Worm (Caenorhabditis elegans) whole organism, L1 larva: ENCODE data around the gene C11G6.2.
A peak's percentile ranks its signal among the peaks of the same experiment; 100 is the strongest.

Source experiments
- F16B12.6 ChIP-seq: fragments of 150-350 bp; optimal IDR thresholded peaks from 2 replicates; lab custom pipeline; 2014; ENCODE audit warnings: missing biosample characterization, missing genetic modification characterization
- ama-1 ChIP-seq: fragments of 150-350 bp; optimal IDR thresholded peaks from 2 replicates; lab custom pipeline; 2014
- blmp-1 ChIP-seq: fragments of 150-350 bp; optimal IDR thresholded peaks from 2 replicates; lab custom pipeline; 2014; ENCODE audit warnings: missing biosample characterization, missing genetic modification characterization
- ceh-63 ChIP-seq: fragments of 200-800 bp; sonication (Bioruptor generic); optimal IDR thresholded peaks from 2 replicates; lab custom pipeline; 2018; ENCODE audit warnings: mild to moderate bottlenecking, missing genetic modification characterization, missing compliant biosample characterization
- ceh-8 ChIP-seq: fragments of 200-800 bp; sonication (Bioruptor generic); optimal IDR thresholded peaks from 2 replicates; lab custom pipeline; 2018; ENCODE audit warnings: mild to moderate bottlenecking, missing genetic modification characterization, moderate library complexity, missing compliant biosample characterization
- ceh-82 ChIP-seq, 3 experiments: fragments of 150-350 bp in 1 of 3; sonication (generic microtip) in 2 of 3; optimal IDR thresholded peaks; 2 replicates each; lab custom pipeline; 2014 to 2017; ENCODE audit warnings: missing biosample characterization in 3 of 3, missing genetic modification characterization in 3 of 3
- ceh-88 ChIP-seq: fragments of 200-800 bp; sonication (Bioruptor generic); IDR thresholded peaks from 2 replicates; pipeline ENCODE4 v1.3.6; 2022; ENCODE audit warnings: missing genetic modification characterization, missing compliant biosample characterization
- ceh-90 ChIP-seq: sonication (generic microtip); optimal IDR thresholded peaks from 2 replicates; lab custom pipeline; 2016; ENCODE audit warnings: missing genetic modification characterization, missing compliant biosample characterization
- efl-1 ChIP-seq, 4 experiments: fragments of 150-350 bp; optimal IDR thresholded peaks in 3 of 4; peaks in 1 of 4; 1 replicate in 1 of 4; 2 replicates in 3 of 4; lab custom pipeline; 2014; ENCODE audit warnings: missing biosample characterization in 2 of 4, missing genetic modification characterization in 2 of 4, missing genetic modification reagents in 2 of 4
- efl-3 ChIP-seq: fragments of 200-800 bp; sonication (Bioruptor generic); optimal IDR thresholded peaks from 2 replicates; lab custom pipeline; 2018; ENCODE audit warnings: mild to moderate bottlenecking, missing genetic modification characterization, missing compliant biosample characterization
- elt-2 ChIP-seq: sonication (generic microtip); optimal IDR thresholded peaks from 2 replicates; lab custom pipeline; 2016; ENCODE audit warnings: missing genetic modification characterization, mild to moderate bottlenecking, inconsistent platforms, missing compliant biosample characterization, missing genetic modification reagents
- fkh-10 ChIP-seq: sonication (generic microtip); optimal IDR thresholded peaks from 2 replicates; lab custom pipeline; 2017; ENCODE audit warnings: missing biosample characterization, missing genetic modification reagents, missing genetic modification characterization
- fkh-8 ChIP-seq: sonication (generic microtip); optimal IDR thresholded peaks from 2 replicates; lab custom pipeline; 2016; ENCODE audit warnings: mild to moderate bottlenecking, missing genetic modification characterization, missing compliant biosample characterization
- grh-1 ChIP-seq: fragments of 200-800 bp; sonication (Bioruptor generic); IDR thresholded peaks from 2 replicates; pipeline ENCODE4 v1.3.6; 2022; ENCODE audit warnings: missing genetic modification reagents, missing genetic modification characterization, missing compliant biosample characterization
- hlh-4 ChIP-seq: sonication (generic microtip); optimal IDR thresholded peaks from 2 replicates; lab custom pipeline; 2016; ENCODE audit warnings: mild to moderate bottlenecking, missing genetic modification characterization, missing compliant biosample characterization
- isw-1 ChIP-seq: fragments of 200-800 bp; sonication (Bioruptor generic); IDR thresholded peaks from 2 replicates; pipeline ENCODE4 v1.3.6; 2022; ENCODE audit warnings: missing genetic modification characterization, missing compliant biosample characterization
- lin-14 ChIP-seq: fragments of 200-800 bp; sonication (Bioruptor generic); optimal IDR thresholded peaks from 2 replicates; lab custom pipeline; 2018; ENCODE audit warnings: mild to moderate bottlenecking, missing genetic modification characterization, moderate library complexity, missing compliant biosample characterization
- lin-15B ChIP-seq: fragments of 150-350 bp; sonication (generic microtip); optimal IDR thresholded peaks from 3 replicates; lab custom pipeline; 2014; ENCODE audit warnings: missing biosample characterization, missing genetic modification characterization
- lin-35 ChIP-seq, 2 experiments: fragments of 150-350 bp; optimal IDR thresholded peaks; 2 replicates each; lab custom pipeline; 2014; ENCODE audit warnings: missing biosample characterization in 2 of 2, missing genetic modification characterization in 2 of 2, missing genetic modification reagents in 2 of 2
- lir-3 ChIP-seq: sonication (generic microtip); optimal IDR thresholded peaks from 2 replicates; lab custom pipeline; 2016; ENCODE audit warnings: mild to moderate bottlenecking, missing genetic modification characterization, moderate library complexity, missing compliant biosample characterization; ENCODE audit not compliant: poor library complexity
- lsy-2 ChIP-seq, 2 experiments: fragments of 150-350 bp; optimal IDR thresholded peaks; 2 replicates each; lab custom pipeline; 2014; ENCODE audit warnings: missing biosample characterization in 2 of 2, missing genetic modification characterization in 2 of 2
- mab-9 ChIP-seq: fragments of 200-800 bp; sonication (Bioruptor generic); IDR thresholded peaks from 2 replicates; pipeline ENCODE4 v1.3.6; 2022; ENCODE audit warnings: missing genetic modification reagents, missing genetic modification characterization, missing compliant biosample characterization
- mdl-1 ChIP-seq, 2 experiments: fragments of 150-350 bp; optimal IDR thresholded peaks; 2 replicates each; lab custom pipeline; 2014 to 2017; ENCODE audit warnings: missing biosample characterization in 2 of 2, missing genetic modification characterization in 2 of 2, inconsistent platforms in 1 of 2
- mef-2 ChIP-seq: fragments of 150-350 bp; optimal IDR thresholded peaks from 2 replicates; lab custom pipeline; 2014; ENCODE audit warnings: missing biosample characterization, missing genetic modification characterization
- nhr-11 ChIP-seq: fragments of 150-350 bp; optimal IDR thresholded peaks from 2 replicates; lab custom pipeline; 2014; ENCODE audit warnings: missing biosample characterization, missing genetic modification characterization
- nhr-12 ChIP-seq: sonication (generic microtip); optimal IDR thresholded peaks from 2 replicates; lab custom pipeline; 2017; ENCODE audit warnings: missing biosample characterization, missing genetic modification characterization
- nhr-19 ChIP-seq: fragments of 200-800 bp; sonication (Bioruptor generic); conservative IDR thresholded peaks from 2 replicates; pipeline ENCODE4 v1.3.6; 2022; ENCODE audit warnings: missing genetic modification characterization, missing compliant biosample characterization
- nhr-20 ChIP-seq: sonication (generic microtip); optimal IDR thresholded peaks from 2 replicates; lab custom pipeline; 2016; ENCODE audit warnings: mild to moderate bottlenecking, missing genetic modification characterization, missing compliant biosample characterization
- nhr-28 ChIP-seq: fragments of 150-350 bp; optimal IDR thresholded peaks from 2 replicates; lab custom pipeline; 2014; ENCODE audit warnings: missing biosample characterization, missing genetic modification characterization
- nhr-47 ChIP-seq: sonication (generic microtip); optimal IDR thresholded peaks from 2 replicates; lab custom pipeline; 2016; ENCODE audit warnings: mild to moderate bottlenecking, missing genetic modification characterization, moderate library complexity, missing compliant biosample characterization
- nhr-71 ChIP-seq: sonication (generic microtip); optimal IDR thresholded peaks from 2 replicates; lab custom pipeline; 2016; ENCODE audit warnings: mild to moderate bottlenecking, missing genetic modification characterization, moderate library complexity, missing compliant biosample characterization
- nhr-85 ChIP-seq: sonication (generic microtip); peaks from one replicate; lab custom pipeline; 2016; ENCODE audit warnings: missing genetic modification characterization, inconsistent platforms, missing compliant biosample characterization
- nhr-90 ChIP-seq: sonication (generic microtip); optimal IDR thresholded peaks from 2 replicates; lab custom pipeline; 2016; ENCODE audit warnings: mild to moderate bottlenecking, missing genetic modification characterization, missing compliant biosample characterization; ENCODE audit not compliant: poor library complexity
- skn-1 ChIP-seq: fragments of 150-350 bp; optimal IDR thresholded peaks from 2 replicates; lab custom pipeline; 2014; ENCODE audit warnings: missing biosample characterization, missing genetic modification characterization
- snu-23 ChIP-seq: sonication (generic microtip); optimal IDR thresholded peaks from 2 replicates; lab custom pipeline; 2016; ENCODE audit warnings: missing genetic modification characterization, missing compliant biosample characterization
- tbx-2 ChIP-seq: sonication (generic microtip); optimal IDR thresholded peaks from 2 replicates; lab custom pipeline; 2016; ENCODE audit warnings: missing genetic modification characterization, missing compliant biosample characterization
- unc-30 ChIP-seq: sonication (generic microtip); optimal IDR thresholded peaks from 2 replicates; lab custom pipeline; 2017; ENCODE audit warnings: missing biosample characterization, missing genetic modification characterization
- unc-98 ChIP-seq: fragments of 200-800 bp; sonication (Bioruptor generic); IDR thresholded peaks from 2 replicates; pipeline ENCODE4 v1.3.6; 2022; ENCODE audit warnings: missing genetic modification characterization, missing compliant biosample characterization
- xbp-1 ChIP-seq: sonication (generic microtip); optimal IDR thresholded peaks from 2 replicates; lab custom pipeline; 2016; ENCODE audit warnings: missing genetic modification characterization, missing compliant biosample characterization
- zip-4 ChIP-seq: fragments of 200-800 bp; sonication (Bioruptor generic); optimal IDR thresholded peaks from 2 replicates; lab custom pipeline; 2018; ENCODE audit warnings: mild to moderate bottlenecking, missing genetic modification characterization, moderate library complexity, missing compliant biosample characterization

C11G6.2 gene

ce11 chrX:16342256-16342655 is 13.8 kb downstream of the C11G6.2 start (continued):
- TF ChIP-seq isw-1, result no peak
- TF ChIP-seq unc-30 (tag; lab: Kevin White, UChicago), result no peak
- no peak for TF ChIP-seq ceh-8 (GFP tag; lab: Kevin White, UChicago)
- no peak for TF ChIP-seq mef-2 (tag; lab: Kevin White, UChicago)
- no peak for TF ChIP-seq ceh-88 (GFP tag; lab: Robert Waterston, UW)
- no peak for TF ChIP-seq nhr-85 (tag; lab: Kevin White, UChicago)
- TF ChIP-seq nhr-19, result no peak
- peak; percentile 15 for TF ChIP-seq snu-23 (GFP tag; lab: Kevin White, UChicago)
- no peak for TF ChIP-seq zip-4 (GFP tag; lab: Kevin White, UChicago)
- peak in 1 of 3 experiments; percentile 13 for TF ChIP-seq ceh-82 (tag; optimal IDR thresholded peaks at IDR 0.05; lab: Kevin White, UChicago)
- TF ChIP-seq, all 84 proteins: peak for 6

- TF ChIP-seq nhr-19 (no peak), ceh-90 (tag; lab: Kevin White, UChicago) (no peak), zip-4 (GFP tag; lab: Kevin White, UChicago) (no peak), mdl-1 (tag; optimal IDR thresholded peaks at IDR 0.05; lab: Kevin White, UChicago) (no peak), blmp-1 (tag; lab: Kevin White, UChicago) (no peak), nhr-28 (tag; lab: Kevin White, UChicago) (no peak), unc-30 (tag; lab: Kevin White, UChicago) (no peak)
These were observed 15.6 kb downstream of the C11G6.2 start for ce11 chrX:16343885-16344640.

DNA sequence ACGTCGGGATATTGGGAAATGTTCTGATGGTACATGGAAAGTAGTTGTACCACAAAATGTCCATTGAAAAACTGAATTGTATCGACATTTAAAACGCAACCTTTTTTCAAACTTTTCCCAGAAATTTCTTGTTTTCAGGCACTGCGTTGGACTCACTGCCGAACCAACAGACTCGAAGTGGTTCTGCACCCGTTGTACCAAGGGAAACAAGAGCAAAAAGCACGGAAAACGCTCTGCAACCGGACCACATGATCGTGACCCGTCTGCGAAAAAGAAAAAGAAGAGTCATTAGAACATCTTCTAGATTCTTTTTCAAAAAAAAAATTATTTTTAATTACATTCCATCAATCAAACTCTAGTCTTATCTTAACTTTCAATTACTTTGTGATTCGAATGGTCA is 16.9 kb downstream of the C11G6.2 start:
- TF ChIP-seq nhr-20 (tag; lab: Kevin White, UChicago) (no peak), fkh-10 (GFP tag; lab: Kevin White, UChicago) (peak; percentile 15), unc-30 (tag; lab: Kevin White, UChicago) (no peak), F16B12.6 (no peak), efl-1 (optimal IDR thresholded peaks at IDR 0.05; lab: Kevin White, UChicago) (no peak), efl-1 (GFP tag; optimal IDR thresholded peaks at IDR 0.05 in 1 of 2; lab: Kevin White, UChicago) (no peak)

- peak; percentile 18 for TF ChIP-seq nhr-71 (tag; lab: Kevin White, UChicago)
- TF ChIP-seq elt-2 (tag; lab: Kevin White, UChicago), result peak; percentile 88
- TF ChIP-seq lin-15B (tag; lab: Kevin White, UChicago), result no peak
- TF ChIP-seq nhr-20 (tag; lab: Kevin White, UChicago), result peak; percentile 7
- no peak for TF ChIP-seq ceh-63
- TF ChIP-seq isw-1, result no peak
- no peak for TF ChIP-seq ceh-82 (tag; optimal IDR thresholded peaks at IDR 0.05; lab: Kevin White, UChicago)
- peak in 1 of 2 experiments; percentile 22 for TF ChIP-seq lin-35 (GFP tag; optimal IDR thresholded peaks at IDR 0.05; lab: Kevin White, UChicago)
- peak; percentile 1 for TF ChIP-seq nhr-90 (tag; lab: Kevin White, UChicago)
These were observed 17.9 kb downstream of the C11G6.2 start for ce11 chrX:16346212-16346883.

ce11 chrX:16349019-16349418 is 20.6 kb downstream of the C11G6.2 start:
- TF ChIP-seq grh-1 (no peak), ama-1 (lab: Kevin White, UChicago) (no peak), unc-98 (no peak), nhr-28 (tag; lab: Kevin White, UChicago) (no peak), ceh-90 (tag; lab: Kevin White, UChicago) (no peak), xbp-1 (no peak), nhr-12 (tag; lab: Kevin White, UChicago) (no peak), skn-1 (peak; percentile 87), ceh-63 (no peak), fkh-8 (no peak), lin-14 (GFP tag; lab: Kevin White, UChicago) (peak; percentile 75), hlh-4 (tag; lab: Kevin White, UChicago) (no peak), mab-9 (GFP tag; lab: Robert Waterston, UW) (no peak), snu-23 (GFP tag; lab: Kevin White, UChicago) (peak; percentile 63), lir-3 (tag; lab: Kevin White, UChicago) (no peak), lsy-2 (tag; optimal IDR thresholded peaks at IDR 0.05; lab: Kevin White, UChicago) (peak in 1 of 2 experiments; percentile 11), unc-30 (tag; lab: Kevin White, UChicago) (no peak), efl-3 (GFP tag; lab: Kevin White, UChicago) (no peak), ceh-82 (tag; optimal IDR thresholded peaks at IDR 0.05; lab: Kevin White, UChicago) (peak in 1 of 3 experiments; percentile 16), tbx-2 (peak; percentile 48), isw-1 (no peak), nhr-47 (tag; lab: Kevin White, UChicago) (no peak), nhr-11 (no peak)
